2 fruit fly cellular contexts compared by ENCODE assay signal in the genomic region with DNA sequence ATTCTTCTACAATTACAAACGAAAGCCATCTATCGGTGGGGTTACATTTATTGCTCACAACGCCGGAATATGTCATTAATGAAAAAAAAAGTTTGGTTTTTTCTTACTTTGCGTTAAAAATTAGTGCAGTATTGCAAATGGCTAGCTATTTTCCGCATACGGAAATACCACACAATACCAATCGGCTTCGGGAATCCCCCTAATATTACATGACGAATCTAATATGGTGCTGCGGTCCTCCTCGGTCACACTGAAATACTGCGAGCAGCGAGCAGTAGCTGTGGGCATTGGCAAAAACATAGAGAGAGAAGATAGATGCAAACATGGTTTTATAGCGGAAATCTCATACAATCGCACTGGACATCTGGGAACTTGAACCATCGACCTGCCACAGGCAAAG.
TF ChIP-seq lines count a peak whose summit lies in the region.

Gene tub, plus strand, starts transcription at position 253 of the 400 bp plus-strand sequence.

TF ChIP-seq in whole organism, embryonic, 481 proteins besides CTCF, POLR2A, EP300 and RAD21 (continued from another document and continues in another):
- TF ChIP-seq disco-r (GFP tag; optimal IDR thresholded peaks at IDR 0.05; lab: Kevin White, UChicago) = no peak
- no peak for TF ChIP-seq cwo (GFP tag; optimal IDR thresholded peaks at IDR 0.05; lab: Kevin White, UChicago)
- TF ChIP-seq bbx (GFP tag; IDR thresholded peaks at IDR 0.05; lab: Robert Waterston, UW; ENCODE audit: partially characterized antibody) = peak; percentile 27; the same call in 1 of the 2 replicates
- no peak for TF ChIP-seq CG11093 (GFP tag; IDR thresholded peaks at IDR 0.05; lab: Robert Waterston, UW)
- no peak for TF ChIP-seq Side (GFP tag; optimal IDR thresholded peaks at IDR 0.05; lab: Kevin White, UChicago)
- TF ChIP-seq CG8765 (GFP tag; IDR thresholded peaks at IDR 0.05; lab: Robert Waterston, UW) = no peak
- TF ChIP-seq az2 (GFP tag; optimal IDR thresholded peaks at IDR 0.05; lab: Kevin White, UChicago) = peak; percentile 35
- TF ChIP-seq vnd (GFP tag; IDR thresholded peaks at IDR 0.05; lab: Robert Waterston, UW; ENCODE audit: partially characterized antibody) = no peak
- no peak for TF ChIP-seq Bteb2 (GFP tag; optimal IDR thresholded peaks at IDR 0.05; lab: Kevin White, UChicago)
- no peak for TF ChIP-seq H15 (GFP tag; IDR thresholded peaks at IDR 0.05; lab: Robert Waterston, UW)
- TF ChIP-seq CG11695 (GFP tag; IDR thresholded peaks at IDR 0.05; lab: Robert Waterston, UW) = no peak
- peak; percentile 36 for TF ChIP-seq CG12155 (GFP tag; optimal IDR thresholded peaks at IDR 0.05; lab: Kevin White, UChicago)
- peak; percentile 50; the same call in 1 of the 2 replicates for TF ChIP-seq CG1024 (GFP tag; IDR thresholded peaks at IDR 0.05; lab: Robert Waterston, UW)
- no peak for TF ChIP-seq sqz (GFP tag; optimal IDR thresholded peaks at IDR 0.05; lab: Kevin White, UChicago)
- TF ChIP-seq CG11247 (GFP tag; IDR thresholded peaks at IDR 0.05; lab: Robert Waterston, UW) = no peak
- TF ChIP-seq Xbp1 (GFP tag; optimal IDR thresholded peaks at IDR 0.05; lab: Kevin White, UChicago) = peak; percentile 63
- no peak for TF ChIP-seq CG4707 (GFP tag; optimal IDR thresholded peaks at IDR 0.05; lab: Kevin White, UChicago)
- no peak for TF ChIP-seq abd-A (tag; optimal IDR thresholded peaks at IDR 0.05; lab: Kevin White, UChicago)
- peak; percentile 34 for TF ChIP-seq CG4424 (GFP tag; optimal IDR thresholded peaks at IDR 0.05; lab: Kevin White, UChicago)
- peak; percentile 29; the same call in 1 of the 2 replicates for TF ChIP-seq CG7372 (GFP tag; IDR thresholded peaks at IDR 0.05; lab: Robert Waterston, UW)
- TF ChIP-seq CG17912 (GFP tag; optimal IDR thresholded peaks at IDR 0.05; lab: Kevin White, UChicago) = no peak
- TF ChIP-seq CG17829 (tag; optimal IDR thresholded peaks at IDR 0.05; lab: Kevin White, UChicago) = peak; percentile 57
- peak; percentile 85 for TF ChIP-seq row (GFP tag; IDR thresholded peaks at IDR 0.05; lab: Robert Waterston, UW)
- TF ChIP-seq Fer3 (tag; optimal IDR thresholded peaks at IDR 0.05; lab: Kevin White, UChicago) = no peak
- TF ChIP-seq CG3838 (GFP tag; optimal IDR thresholded peaks at IDR 0.05; lab: Kevin White, UChicago) = no peak
- peak; percentile 11 for TF ChIP-seq CG10209 (GFP tag; optimal IDR thresholded peaks at IDR 0.05; lab: Kevin White, UChicago)
- TF ChIP-seq CG2875 (GFP tag; optimal IDR thresholded peaks at IDR 0.05; lab: Kevin White, UChicago) = no peak
- TF ChIP-seq sens-2 (GFP tag; IDR thresholded peaks at IDR 0.05; lab: Robert Waterston, UW) = no peak
- TF ChIP-seq Neu2 (GFP tag; optimal IDR thresholded peaks at IDR 0.05; lab: Kevin White, UChicago; ENCODE audit: borderline replicate concordance) = no peak
- no peak for TF ChIP-seq Ssrp (tag; optimal IDR thresholded peaks at IDR 0.05; lab: Kevin White, UChicago)
- no peak; the same call in none of the 3 replicates for TF ChIP-seq CG11456 (GFP tag; IDR thresholded peaks at IDR 0.05; lab: Robert Waterston, UW)
- no peak for TF ChIP-seq CG6254 (GFP tag; optimal IDR thresholded peaks at IDR 0.05; lab: Kevin White, UChicago)
- no peak for TF ChIP-seq Optix (GFP tag; IDR thresholded peaks at IDR 0.05; lab: Robert Waterston, UW)
- TF ChIP-seq gsb (GFP tag; IDR thresholded peaks at IDR 0.05; lab: Robert Waterston, UW) = no peak
- peak in 1 of 2 experiments; percentile 29 for TF ChIP-seq Eip74EF (GFP tag; optimal IDR thresholded peaks at IDR 0.05; lab: Kevin White, UChicago)
- no peak for TF ChIP-seq CG12104 (GFP tag; optimal IDR thresholded peaks at IDR 0.05; lab: Kevin White, UChicago)
- peak; percentile 24 for TF ChIP-seq CG13424 (tag; optimal IDR thresholded peaks at IDR 0.05; lab: Kevin White, UChicago)
- TF ChIP-seq CG10654 (GFP tag; optimal IDR thresholded peaks at IDR 0.05; lab: Kevin White, UChicago) = no peak
- peak; percentile 8 for TF ChIP-seq Max (GFP tag; optimal IDR thresholded peaks at IDR 0.05; lab: Kevin White, UChicago)
- no peak for TF ChIP-seq CG10959 (GFP tag; IDR thresholded peaks at IDR 0.05; lab: Robert Waterston, UW)
- no peak for TF ChIP-seq pita (GFP tag; optimal IDR thresholded peaks at IDR 0.05; lab: Kevin White, UChicago)
- TF ChIP-seq Myb (GFP tag; optimal IDR thresholded peaks at IDR 0.05; lab: Kevin White, UChicago) = peak; percentile 36
- no peak for TF ChIP-seq CG17385 (GFP tag; optimal IDR thresholded peaks at IDR 0.05; lab: Kevin White, UChicago)
- no peak for TF ChIP-seq CG8924 (tag; optimal IDR thresholded peaks at IDR 0.05; lab: Kevin White, UChicago)
- no peak for TF ChIP-seq B-H1 (GFP tag; IDR thresholded peaks at IDR 0.05; lab: Robert Waterston, UW)
- no peak for TF ChIP-seq lola (GFP tag; optimal IDR thresholded peaks at IDR 0.05; lab: Kevin White, UChicago)
- TF ChIP-seq CG4360 (GFP tag; IDR thresholded peaks at IDR 0.05; lab: Robert Waterston, UW) = no peak
- no peak for TF ChIP-seq CG31224 (GFP tag; IDR thresholded peaks at IDR 0.05; lab: Robert Waterston, UW)
- TF ChIP-seq CG16813 (GFP tag; IDR thresholded peaks at IDR 0.05; lab: Robert Waterston, UW; ENCODE audit: partially characterized antibody) = no peak
- TF ChIP-seq grau (tag; optimal IDR thresholded peaks at IDR 0.05; lab: Kevin White, UChicago) = peak; percentile 50
- no peak for TF ChIP-seq Sox102F (GFP tag; optimal IDR thresholded peaks at IDR 0.05; lab: Kevin White, UChicago)
- 0 out of 2 replicates have a peak, but pooled peaks have one; percentile 15 for TF ChIP-seq Scr (GFP tag; IDR thresholded peaks at IDR 0.05; lab: Robert Waterston, UW; ENCODE audit: partially characterized antibody)
- no peak for TF ChIP-seq btn (GFP tag; optimal IDR thresholded peaks at IDR 0.05; lab: Kevin White, UChicago)
- peak; percentile 36; the same call in 1 of the 2 replicates for TF ChIP-seq amos (GFP tag; IDR thresholded peaks at IDR 0.05; lab: Robert Waterston, UW; ENCODE audit: partially characterized antibody)
- TF ChIP-seq Dip3 (GFP tag; optimal IDR thresholded peaks at IDR 0.05; lab: Kevin White, UChicago) = peak; percentile 16
- 0 out of 3 replicates have a peak, but pooled peaks have one; percentile 30 for TF ChIP-seq CG34224 (GFP tag; IDR thresholded peaks at IDR 0.05; lab: Robert Waterston, UW; ENCODE audit: partially characterized antibody)
- TF ChIP-seq CG17328 (GFP tag; IDR thresholded peaks at IDR 0.05; lab: Robert Waterston, UW) = 0 out of 2 replicates have a peak, but pooled peaks have one; percentile 26
- no peak for TF ChIP-seq Abd-B (GFP tag; optimal IDR thresholded peaks at IDR 0.05; lab: Kevin White, UChicago)
- TF ChIP-seq CG9215 (GFP tag; IDR thresholded peaks at IDR 0.05; lab: Robert Waterston, UW) = no peak
- TF ChIP-seq CG9797 (GFP tag; optimal IDR thresholded peaks at IDR 0.05; lab: Kevin White, UChicago) = peak; percentile 84
- peak; percentile 49 for TF ChIP-seq CoRest (tag; optimal IDR thresholded peaks at IDR 0.05; lab: Kevin White, UChicago)
- no peak for TF ChIP-seq CG4854 (GFP tag; optimal IDR thresholded peaks at IDR 0.05; lab: Kevin White, UChicago)

TF ChIP-seq in whole organism, wandering third instar larva, 38 proteins besides CTCF, POLR2A, EP300 and RAD21 (continued from another document):
- TF ChIP-seq N (GFP tag; optimal IDR thresholded peaks at IDR 0.05; lab: Kevin White, UChicago) (no peak), foxo (GFP tag; optimal IDR thresholded peaks at IDR 0.05; lab: Kevin White, UChicago) (peak in 1 of 2 experiments; percentile 44), Vsx2 (GFP tag; optimal IDR thresholded peaks at IDR 0.05; lab: Kevin White, UChicago; ENCODE audit: partially characterized antibody) (no peak), fru (GFP tag; optimal IDR thresholded peaks at IDR 0.05; lab: Kevin White, UChicago) (no peak), dsf (GFP tag; optimal IDR thresholded peaks at IDR 0.05; lab: Kevin White, UChicago; ENCODE audit: borderline replicate concordance) (no peak), Hnf4 (GFP tag; optimal IDR thresholded peaks at IDR 0.05; lab: Kevin White, UChicago) (peak; percentile 51), Dfd (GFP tag; optimal IDR thresholded peaks at IDR 0.05; lab: Kevin White, UChicago) (no peak), Dif (GFP tag; optimal IDR thresholded peaks at IDR 0.05; lab: Kevin White, UChicago; ENCODE audit: partially characterized antibody) (no peak), brk (GFP tag; optimal IDR thresholded peaks at IDR 0.05; lab: Kevin White, UChicago) (no peak), OdsH (GFP tag; optimal IDR thresholded peaks at IDR 0.05; lab: Kevin White, UChicago) (no peak), GATAd (GFP tag; optimal IDR thresholded peaks at IDR 0.05; lab: Kevin White, UChicago) (no peak), dmrt93B (GFP tag; optimal IDR thresholded peaks at IDR 0.05; lab: Kevin White, UChicago) (no peak), sage (GFP tag; optimal IDR thresholded peaks at IDR 0.05; lab: Kevin White, UChicago) (no peak), woc (GFP tag; optimal IDR thresholded peaks at IDR 0.05; lab: Kevin White, UChicago) (no peak), rgr (GFP tag; optimal IDR thresholded peaks at IDR 0.05; lab: Kevin White, UChicago) (peak; percentile 35)
